Fruit fly (Drosophila melanogaster) whole organism, embryonic: ENCODE data around the gene Edg78E.

Experiments used
- CG11093 ChIP-seq: fragments of 200-800 bp; sonication (Bioruptor generic); IDR thresholded peaks from 3 replicates; pipeline ENCODE4 v1.3.6; 2022; ENCODE audit warnings: missing biosample characterization, missing genetic modification characterization
- CG11398 ChIP-seq: fragments of 200-800 bp; sonication (Bioruptor generic); optimal IDR thresholded peaks from 2 replicates; lab custom pipeline; 2016; ENCODE audit warnings: missing biosample characterization, missing genetic modification characterization
- CG11504 ChIP-seq: fragments of 200-800 bp; sonication (Bioruptor generic); optimal IDR thresholded peaks from 3 replicates; lab custom pipeline; 2019; ENCODE audit warnings: missing biosample characterization, mild to moderate bottlenecking, missing genetic modification characterization, moderate library complexity
- CG12769 ChIP-seq: fragments of 200-800 bp; sonication (Bioruptor generic); optimal IDR thresholded peaks from 2 replicates; lab custom pipeline; 2019; ENCODE audit warnings: missing biosample characterization, mild to moderate bottlenecking, missing genetic modification characterization, moderate library complexity
- CG12942 ChIP-seq: fragments of 200-800 bp; sonication (Bioruptor generic); optimal IDR thresholded peaks from 3 replicates; lab custom pipeline; 2016; ENCODE audit warnings: missing biosample characterization, missing genetic modification characterization
- CG13296 ChIP-seq: fragments of 200-800 bp; sonication (Bioruptor generic); optimal IDR thresholded peaks from 3 replicates; lab custom pipeline; 2018; ENCODE audit warnings: missing biosample characterization, mild to moderate bottlenecking, missing genetic modification characterization
- CG14050 ChIP-seq: fragments of 200-800 bp; sonication (Bioruptor generic); IDR thresholded peaks from 3 replicates; pipeline ENCODE4 v1.3.6; 2022; ENCODE audit warnings: missing biosample characterization, missing genetic modification characterization
- CG14860 ChIP-seq: fragments of 200-800 bp; sonication (Bioruptor generic); IDR thresholded peaks from 3 replicates; pipeline ENCODE4 v1.3.6; 2022; ENCODE audit warnings: missing biosample characterization, missing genetic modification characterization; ENCODE audit not compliant: partially characterized antibody
- CG15269 ChIP-seq: fragments of 200-800 bp; sonication (Bioruptor generic); optimal IDR thresholded peaks from 2 replicates; lab custom pipeline; 2018; ENCODE audit warnings: missing biosample characterization, mild to moderate bottlenecking, missing genetic modification characterization, moderate library complexity
- CG15514 ChIP-seq: fragments of 200-800 bp; sonication (Bioruptor generic); optimal IDR thresholded peaks from 3 replicates; lab custom pipeline; 2017; ENCODE audit warnings: missing biosample characterization, missing genetic modification characterization, mild to moderate bottlenecking, moderate library complexity, missing genetic modification reagents
- CG17568 ChIP-seq: fragments of 200-800 bp; sonication (Bioruptor generic); optimal IDR thresholded peaks from 2 replicates; lab custom pipeline; 2018; ENCODE audit warnings: missing biosample characterization, mild to moderate bottlenecking, missing genetic modification characterization, moderate library complexity
- CG18476 ChIP-seq: fragments of 200-800 bp; sonication (Bioruptor generic); optimal IDR thresholded peaks from 2 replicates; lab custom pipeline; 2016; ENCODE audit warnings: missing biosample characterization, mild to moderate bottlenecking, missing genetic modification characterization
- CG31388 ChIP-seq: fragments of 200-800 bp; sonication (Bioruptor generic); optimal IDR thresholded peaks from 2 replicates; lab custom pipeline; 2016; ENCODE audit warnings: missing biosample characterization, missing genetic modification characterization
- CG3281 ChIP-seq: fragments of 200-800 bp; sonication (Bioruptor generic); optimal IDR thresholded peaks from 3 replicates; lab custom pipeline; 2017; ENCODE audit warnings: missing biosample characterization, mild to moderate bottlenecking, missing genetic modification characterization
- CG34376 ChIP-seq: fragments of 200-800 bp; sonication (Bioruptor generic); optimal IDR thresholded peaks from 2 replicates; lab custom pipeline; 2018; ENCODE audit warnings: missing biosample characterization, mild to moderate bottlenecking, missing genetic modification characterization
- CG43689 ChIP-seq: fragments of 200-800 bp; sonication (Bioruptor generic); IDR thresholded peaks from 2 replicates; pipeline ENCODE4 v1.3.6; 2022; ENCODE audit warnings: missing biosample characterization, missing genetic modification characterization
- CG4617 ChIP-seq: fragments of 200-800 bp; sonication (Bioruptor generic); optimal IDR thresholded peaks from 3 replicates; lab custom pipeline; 2016; ENCODE audit warnings: missing biosample characterization, missing genetic modification characterization, borderline replicate concordance
- CG7357 ChIP-seq: fragments of 200-800 bp; sonication (Bioruptor generic); IDR thresholded peaks from 3 replicates; pipeline ENCODE4 v1.3.6; 2022; ENCODE audit warnings: missing biosample characterization, missing genetic modification characterization
- CG9727 ChIP-seq: fragments of 200-800 bp; sonication (Bioruptor generic); optimal IDR thresholded peaks from 3 replicates; lab custom pipeline; 2017; ENCODE audit warnings: missing biosample characterization, mild to moderate bottlenecking, missing genetic modification characterization
- CoRest ChIP-seq: fragments of 200-800 bp; sonication (Bioruptor generic); optimal IDR thresholded peaks from 3 replicates; lab custom pipeline; 2018; ENCODE audit warnings: missing biosample characterization, mild to moderate bottlenecking, missing genetic modification characterization, moderate library complexity
- Eip74EF ChIP-seq, 2 experiments: fragments of 200-800 bp in 1 of 2; fragments of >200 bp in 1 of 2; sonication (Bioruptor generic) in 1 of 2; optimal IDR thresholded peaks; 2 replicates each; lab custom pipeline; 2017 to 2019; ENCODE audit warnings: missing biosample characterization in 2 of 2, missing genetic modification characterization in 2 of 2, mild to moderate bottlenecking in 1 of 2, moderate library complexity in 1 of 2
- H2.0 ChIP-seq: fragments of 200-800 bp; sonication (Bioruptor generic); IDR thresholded peaks from 2 replicates; pipeline ENCODE4 v1.3.6; 2022; ENCODE audit warnings: missing biosample characterization, missing genetic modification characterization
- HLHmδ ChIP-seq: fragments of 200-800 bp; sonication (Bioruptor generic); optimal IDR thresholded peaks from 2 replicates; lab custom pipeline; 2018; ENCODE audit warnings: missing biosample characterization, mild to moderate bottlenecking, missing genetic modification characterization, moderate library complexity
- Hmx ChIP-seq: fragments of 200-800 bp; sonication (Bioruptor generic); optimal IDR thresholded peaks from 2 replicates; lab custom pipeline; 2016; ENCODE audit warnings: missing biosample characterization, missing genetic modification characterization
- Hr51 ChIP-seq, 2 experiments: fragments of 200-800 bp; sonication (Bioruptor generic); optimal IDR thresholded peaks; 2 replicates in 1 of 2; 3 replicates in 1 of 2; lab custom pipeline; 2016 to 2018; ENCODE audit warnings: missing biosample characterization in 2 of 2, missing genetic modification characterization in 2 of 2, mild to moderate bottlenecking in 1 of 2, moderate library complexity in 1 of 2
- Jarid2 ChIP-seq: fragments of 200-800 bp; sonication (Bioruptor generic); optimal IDR thresholded peaks from 3 replicates; lab custom pipeline; 2017; ENCODE audit warnings: mild to moderate bottlenecking, missing biosample characterization, missing genetic modification reagents, missing genetic modification characterization
- Pdp1 ChIP-seq, 2 experiments: fragments of 200-800 bp; sonication (Bioruptor generic); optimal IDR thresholded peaks; 3 replicates each; lab custom pipeline; 2016; ENCODE audit warnings: missing biosample characterization in 2 of 2, missing genetic modification characterization in 2 of 2, mild to moderate bottlenecking in 1 of 2, moderate library complexity in 1 of 2
- Rx ChIP-seq: fragments of 200-800 bp; sonication (Bioruptor generic); IDR thresholded peaks from 2 replicates; pipeline ENCODE4 v1.3.6; 2022; ENCODE audit warnings: missing biosample characterization, missing genetic modification characterization
- Trl ChIP-seq, 3 experiments: fragments of >200 bp in 2 of 3; fragments of 200-800 bp in 1 of 3; sonication (Bioruptor generic) in 1 of 3; optimal IDR thresholded peaks; 2 replicates in 1 of 3; 3 replicates in 2 of 3; lab custom pipeline; 2016 to 2017; ENCODE audit warnings: missing biosample characterization in 1 of 3, missing genetic modification characterization in 1 of 3
- cas ChIP-seq: fragments of 200-800 bp; sonication (Bioruptor generic); IDR thresholded peaks from 2 replicates; pipeline ENCODE4 v1.3.6; 2022; ENCODE audit warnings: missing biosample characterization, missing genetic modification characterization
- ewg ChIP-seq: fragments of 200-800 bp; sonication (Bioruptor generic); optimal IDR thresholded peaks from 3 replicates; lab custom pipeline; 2017; ENCODE audit warnings: mild to moderate bottlenecking, missing biosample characterization, missing genetic modification reagents, missing genetic modification characterization
- fd3F ChIP-seq: fragments of 200-800 bp; sonication (Bioruptor generic); optimal IDR thresholded peaks from 2 replicates; lab custom pipeline; 2018; ENCODE audit warnings: missing biosample characterization, mild to moderate bottlenecking, missing genetic modification characterization, moderate library complexity
- gce ChIP-seq: fragments of 200-800 bp; sonication (Bioruptor generic); IDR thresholded peaks from 3 replicates; pipeline ENCODE4 v1.3.6; 2022; ENCODE audit warnings: missing biosample characterization, missing genetic modification characterization
- gcm ChIP-seq: fragments of 200-800 bp; sonication (Bioruptor generic); optimal IDR thresholded peaks from 2 replicates; lab custom pipeline; 2019; ENCODE audit warnings: missing biosample characterization, mild to moderate bottlenecking, missing genetic modification characterization, moderate library complexity
- gem ChIP-seq: fragments of 200-800 bp; sonication (Bioruptor generic); optimal IDR thresholded peaks from 2 replicates; lab custom pipeline; 2019; ENCODE audit warnings: missing biosample characterization, mild to moderate bottlenecking, missing genetic modification characterization, moderate library complexity
- grn ChIP-seq: fragments of 200-800 bp; sonication (Bioruptor generic); optimal IDR thresholded peaks from 3 replicates; lab custom pipeline; 2017; ENCODE audit warnings: missing biosample characterization, missing genetic modification characterization
- hb ChIP-seq: fragments of 200-800 bp; sonication (Bioruptor generic); IDR thresholded peaks from 3 replicates; pipeline ENCODE4 v1.3.6; 2022; ENCODE audit warnings: missing biosample characterization, missing genetic modification characterization; ENCODE audit not compliant: partially characterized antibody
- lilli ChIP-seq: fragments of 200-800 bp; sonication (Bioruptor generic); optimal IDR thresholded peaks from 3 replicates; lab custom pipeline; 2016; ENCODE audit warnings: missing biosample characterization, missing genetic modification characterization
- nmo ChIP-seq: fragments of 200-800 bp; sonication (Bioruptor generic); optimal IDR thresholded peaks from 2 replicates; lab custom pipeline; 2018; ENCODE audit warnings: missing biosample characterization, mild to moderate bottlenecking, missing genetic modification characterization, moderate library complexity
- oc ChIP-seq: fragments of 200-800 bp; sonication (Bioruptor generic); optimal IDR thresholded peaks from 2 replicates; lab custom pipeline; 2018; ENCODE audit warnings: missing biosample characterization, mild to moderate bottlenecking, missing genetic modification characterization, moderate library complexity
- onecut ChIP-seq: fragments of 200-800 bp; sonication (Bioruptor generic); IDR thresholded peaks from 2 replicates; pipeline ENCODE4 v1.3.6; 2022; ENCODE audit warnings: missing biosample characterization, missing genetic modification characterization
- repo ChIP-seq: fragments of 200-800 bp; sonication (Bioruptor generic); optimal IDR thresholded peaks from 2 replicates; lab custom pipeline; 2016; ENCODE audit warnings: missing biosample characterization, missing genetic modification characterization
- sd ChIP-seq: fragments of 200-800 bp; sonication (Bioruptor generic); optimal IDR thresholded peaks from 3 replicates; lab custom pipeline; 2018; ENCODE audit warnings: missing biosample characterization, mild to moderate bottlenecking, missing genetic modification characterization, moderate library complexity
- sob ChIP-seq: fragments of 200-800 bp; sonication (Bioruptor generic); IDR thresholded peaks from 2 replicates; pipeline ENCODE4 v1.3.6; 2022; ENCODE audit warnings: missing biosample characterization, missing genetic modification characterization
- tio ChIP-seq: fragments of 200-800 bp; sonication (Bioruptor generic); optimal IDR thresholded peaks from 2 replicates; lab custom pipeline; 2017; ENCODE audit warnings: missing biosample characterization, missing genetic modification characterization, inconsistent platforms
- tna ChIP-seq: fragments of 200-800 bp; sonication (Bioruptor generic); IDR thresholded peaks from 2 replicates; pipeline ENCODE4 v1.3.6; 2022; ENCODE audit warnings: missing biosample characterization, missing genetic modification characterization; ENCODE audit not compliant: partially characterized antibody
- yki ChIP-seq: fragments of >200 bp; optimal IDR thresholded peaks from 3 replicates; lab custom pipeline; 2018

Edg78E gene

dm6 chr3L:21256062-21257023 is 41.3 kb downstream of the Edg78E start (continued):
- TF ChIP-seq sd (tag; lab: Kevin White, UChicago) (peak; percentile 78), yki (no peak), Eip74EF (GFP tag; optimal IDR thresholded peaks at IDR 0.05; lab: Kevin White, UChicago) (no peak), tio (GFP tag; lab: Kevin White, UChicago) (no peak), gce (GFP tag; lab: Robert Waterston, UW) (no peak), CG18476 (no peak), nmo (no peak), CG12942 (GFP tag; lab: Kevin White, UChicago) (no peak), CG11504 (peak; percentile 15), Hmx (no peak), Pdp1 (GFP tag; optimal IDR thresholded peaks at IDR 0.05; lab: Kevin White, UChicago) (peak in 1 of 2 experiments; percentile 8), CG12769 (no peak), CG15514 (GFP tag; lab: Kevin White, UChicago) (no peak), grn (GFP tag; lab: Kevin White, UChicago) (peak; percentile 93), sob (GFP tag; lab: Robert Waterston, UW) (no peak), CG43689 (GFP tag; lab: Robert Waterston, UW) (no peak), CG11398 (no peak), tna (GFP tag; lab: Robert Waterston, UW) (no peak), CG4617 (GFP tag; lab: Kevin White, UChicago) (no peak), Rx (GFP tag; lab: Robert Waterston, UW) (no peak), CG9727 (no peak), ewg (GFP tag; lab: Kevin White, UChicago) (no peak), oc (tag; lab: Kevin White, UChicago) (no peak), repo (GFP tag; lab: Kevin White, UChicago) (no peak), CG11093 (no peak), CG34376 (GFP tag; lab: Kevin White, UChicago) (no peak), onecut (GFP tag; lab: Robert Waterston, UW) (no peak), CG3281 (GFP tag; lab: Kevin White, UChicago) (no peak), gcm (GFP tag; lab: Kevin White, UChicago) (no peak), HLHmδ (GFP tag; lab: Kevin White, UChicago) (no peak), gem (tag; lab: Kevin White, UChicago) (peak; percentile 0), CG17568 (no peak), lilli (GFP tag; lab: Kevin White, UChicago) (no peak), CG13296 (GFP tag; lab: Kevin White, UChicago) (no peak), CG14860 (GFP tag; lab: Robert Waterston, UW) (no peak), CG31388 (GFP tag; lab: Kevin White, UChicago) (no peak), fd3F (GFP tag; lab: Kevin White, UChicago) (no peak), CoRest (no peak), Jarid2 (GFP tag; lab: Kevin White, UChicago) (no peak), cas (no peak), hb (GFP tag; lab: Robert Waterston, UW) (no peak), H2.0 (GFP tag; lab: Robert Waterston, UW) (no peak), Hr51 (GFP tag; optimal IDR thresholded peaks at IDR 0.05; lab: Kevin White, UChicago) (peak in 1 of 2 experiments; percentile 16), CG7357 (GFP tag; lab: Robert Waterston, UW) (no peak), Trl (optimal IDR thresholded peaks at IDR 0.05; lab: Kevin White, UChicago) (no peak), Trl (GFP tag; optimal IDR thresholded peaks at IDR 0.05; lab: Kevin White, UChicago) (no peak), CG14050 (GFP tag; lab: Robert Waterston, UW) (no peak), CG15269 (tag; lab: Kevin White, UChicago) (no peak)
